Worm (Caenorhabditis elegans) whole organism, L3 larva: ENCODE results near the gene egl-46.
A peak's percentile ranks its signal among the peaks of the same experiment; 100 is the strongest.

ENCODE experiments used
- R02D3.7 ChIP-seq: fragments of 150-350 bp; optimal IDR thresholded peaks from 2 replicates; lab custom pipeline; 2014; ENCODE audit warnings: missing biosample characterization, missing genetic modification characterization
- aly-2 ChIP-seq: fragments of 150-350 bp; optimal IDR thresholded peaks from 2 replicates; lab custom pipeline; 2014; ENCODE audit warnings: missing biosample characterization, missing genetic modification characterization
- ama-1 ChIP-seq: fragments of 150-350 bp; optimal IDR thresholded peaks from 2 replicates; lab custom pipeline; 2018
- ceh-16 ChIP-seq: sonication (generic microtip); optimal IDR thresholded peaks from 2 replicates; lab custom pipeline; 2017; ENCODE audit warnings: missing biosample characterization, missing genetic modification characterization
- ceh-28 ChIP-seq: fragments of 150-350 bp; optimal IDR thresholded peaks from 2 replicates; lab custom pipeline; 2014; ENCODE audit warnings: missing biosample characterization, missing genetic modification reagents, missing genetic modification characterization
- ceh-82 ChIP-seq: fragments of 150-350 bp; optimal IDR thresholded peaks from 2 replicates; lab custom pipeline; 2014; ENCODE audit warnings: missing biosample characterization, missing genetic modification characterization
- daf-12 ChIP-seq: fragments of 150-350 bp; optimal IDR thresholded peaks from 2 replicates; lab custom pipeline; 2014; ENCODE audit warnings: missing biosample characterization, missing genetic modification reagents, missing genetic modification characterization
- egl-27 ChIP-seq: sonication (generic microtip); optimal IDR thresholded peaks from 4 replicates; lab custom pipeline; 2017; ENCODE audit warnings: missing biosample characterization, missing genetic modification reagents, missing genetic modification characterization
- egl-5 ChIP-seq: fragments of 150-350 bp; optimal IDR thresholded peaks from 2 replicates; lab custom pipeline; 2017; ENCODE audit warnings: missing biosample characterization, missing genetic modification reagents, missing genetic modification characterization, inconsistent platforms
- elt-1 ChIP-seq: fragments of 150-350 bp; optimal IDR thresholded peaks from 2 replicates; lab custom pipeline; 2014; ENCODE audit warnings: missing biosample characterization, missing genetic modification characterization
- elt-2 ChIP-seq: sonication (generic microtip); optimal IDR thresholded peaks from 2 replicates; lab custom pipeline; 2016; ENCODE audit warnings: missing genetic modification reagents, mild to moderate bottlenecking, missing genetic modification characterization, missing compliant biosample characterization
- eor-1 ChIP-seq, 2 experiments: fragments of 150-350 bp; optimal IDR thresholded peaks; 2 replicates each; lab custom pipeline; 2014 to 2018; ENCODE audit warnings: missing biosample characterization in 2 of 2, missing genetic modification characterization in 2 of 2
- fkh-10 ChIP-seq: sonication (generic microtip); optimal IDR thresholded peaks from 2 replicates; lab custom pipeline; 2017; ENCODE audit warnings: missing biosample characterization, missing genetic modification reagents, missing genetic modification characterization
- fkh-2 ChIP-seq: fragments of 150-350 bp; optimal IDR thresholded peaks from 2 replicates; lab custom pipeline; 2014; ENCODE audit warnings: missing biosample characterization, missing genetic modification reagents, missing genetic modification characterization
- hmg-11 ChIP-seq: sonication (generic microtip); optimal IDR thresholded peaks from 2 replicates; lab custom pipeline; 2016; ENCODE audit warnings: missing genetic modification characterization, missing compliant biosample characterization
- jun-1 ChIP-seq: fragments of 150-350 bp; optimal IDR thresholded peaks from 2 replicates; lab custom pipeline; 2014; ENCODE audit warnings: missing biosample characterization, missing genetic modification reagents, missing genetic modification characterization
- lin-15B ChIP-seq: fragments of 150-350 bp; optimal IDR thresholded peaks from 2 replicates; lab custom pipeline; 2014; ENCODE audit warnings: missing biosample characterization, missing genetic modification characterization
- lin-39 ChIP-seq: fragments of 150-350 bp; optimal IDR thresholded peaks from 2 replicates; lab custom pipeline; 2018; ENCODE audit warnings: missing biosample characterization, missing genetic modification reagents, missing genetic modification characterization
- lsy-12 ChIP-seq: sonication (generic microtip); optimal IDR thresholded peaks from 2 replicates; lab custom pipeline; 2016; ENCODE audit warnings: mild to moderate bottlenecking, missing genetic modification characterization, missing compliant biosample characterization
- mdl-1 ChIP-seq: fragments of 150-350 bp; optimal IDR thresholded peaks from 2 replicates; lab custom pipeline; 2014; ENCODE audit warnings: missing biosample characterization, missing genetic modification characterization
- mml-1 ChIP-seq: fragments of 150-350 bp; sonication (generic microtip); optimal IDR thresholded peaks from 3 replicates; lab custom pipeline; 2014; ENCODE audit warnings: missing biosample characterization, missing genetic modification characterization
- nhr-11 ChIP-seq: fragments of 150-350 bp; optimal IDR thresholded peaks from 2 replicates; lab custom pipeline; 2014; ENCODE audit warnings: missing biosample characterization, missing genetic modification characterization
- nhr-12 ChIP-seq: fragments of 150-350 bp; optimal IDR thresholded peaks from 2 replicates; lab custom pipeline; 2014; ENCODE audit warnings: missing biosample characterization, missing genetic modification characterization
- nhr-23 ChIP-seq: fragments of 150-350 bp; optimal IDR thresholded peaks from 2 replicates; lab custom pipeline; 2014; ENCODE audit warnings: missing biosample characterization, missing genetic modification reagents, missing genetic modification characterization
- nhr-25 ChIP-seq: sonication (generic microtip); optimal IDR thresholded peaks from 2 replicates; lab custom pipeline; 2017; ENCODE audit warnings: missing biosample characterization, missing genetic modification characterization
- nhr-28 ChIP-seq: fragments of 150-350 bp; optimal IDR thresholded peaks from 2 replicates; lab custom pipeline; 2014; ENCODE audit warnings: missing biosample characterization, missing genetic modification characterization
- nhr-76 ChIP-seq: fragments of 150-350 bp; sonication (generic microtip); optimal IDR thresholded peaks from 5 replicates; lab custom pipeline; 2014; ENCODE audit warnings: missing biosample characterization, missing genetic modification characterization
- nhr-77 ChIP-seq: fragments of 150-350 bp; optimal IDR thresholded peaks from 2 replicates; lab custom pipeline; 2014; ENCODE audit warnings: missing biosample characterization, missing genetic modification characterization
- pha-4 ChIP-seq: fragments of 150-350 bp; optimal IDR thresholded peaks from 2 replicates; lab custom pipeline; 2014; ENCODE audit warnings: missing biosample characterization, missing genetic modification reagents, missing genetic modification characterization
- pqm-1 ChIP-seq: fragments of 150-350 bp; optimal IDR thresholded peaks from 2 replicates; lab custom pipeline; 2017; ENCODE audit warnings: missing biosample characterization, missing genetic modification characterization, inconsistent platforms
- skn-1 ChIP-seq: fragments of 150-350 bp; optimal IDR thresholded peaks from 2 replicates; lab custom pipeline; 2014; ENCODE audit warnings: missing biosample characterization, missing genetic modification characterization
- snpc-4 ChIP-seq: fragments of 150-350 bp; optimal IDR thresholded peaks from 2 replicates; lab custom pipeline; 2014; ENCODE audit warnings: missing biosample characterization, missing genetic modification characterization
- tbx-2 ChIP-seq: sonication (generic microtip); optimal IDR thresholded peaks from 2 replicates; lab custom pipeline; 2016; ENCODE audit warnings: mild to moderate bottlenecking, missing genetic modification characterization, missing compliant biosample characterization
- unc-39 ChIP-seq: sonication (generic microtip); optimal IDR thresholded peaks from 4 replicates; lab custom pipeline; 2017; ENCODE audit warnings: missing biosample characterization, missing genetic modification characterization
- unc-62 ChIP-seq: fragments of 150-350 bp; sonication (generic microtip); optimal IDR thresholded peaks from 4 replicates; lab custom pipeline; 2014; ENCODE audit warnings: missing biosample characterization, missing genetic modification reagents, missing genetic modification characterization
- zag-1 ChIP-seq: fragments of 150-350 bp; optimal IDR thresholded peaks from 2 replicates; lab custom pipeline; 2014; ENCODE audit warnings: missing biosample characterization, missing genetic modification characterization
- ztf-4 ChIP-seq: fragments of 150-350 bp; optimal IDR thresholded peaks from 2 replicates; lab custom pipeline; 2014; ENCODE audit warnings: missing biosample characterization, missing genetic modification characterization

The egl-46 gene

DNA sequence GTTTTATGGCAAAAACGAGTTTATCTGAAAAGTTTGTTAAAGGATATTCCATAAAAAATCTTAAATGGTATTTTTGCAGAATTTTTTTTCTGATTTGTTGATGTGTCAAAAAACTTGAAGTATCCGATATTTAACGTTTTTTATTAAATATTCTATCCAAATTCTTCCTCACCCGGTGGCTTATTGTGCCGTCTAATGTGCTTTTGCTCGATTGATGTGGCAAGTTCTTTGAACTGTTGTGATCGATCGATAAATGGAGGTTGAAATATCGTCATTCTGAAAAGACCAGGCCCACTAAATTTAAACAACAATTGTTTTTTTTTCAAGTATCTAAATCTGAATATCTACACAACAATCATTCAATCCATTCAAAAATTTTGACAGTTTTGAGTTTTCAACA, 26.2 kb downstream of the egl-46 start, which contains the start of gene syx-18:
TSS of gene syx-18 (minus strand) at position 276 of the 400 bp plus-strand sequence.
- TF ChIP-seq tbx-2 (tag; lab: Kevin White, UChicago) (no peak), ama-1 (lab: Kevin White, UChicago) (peak; percentile 62), ztf-4 (tag; lab: Kevin White, UChicago) (no peak)

DNA sequence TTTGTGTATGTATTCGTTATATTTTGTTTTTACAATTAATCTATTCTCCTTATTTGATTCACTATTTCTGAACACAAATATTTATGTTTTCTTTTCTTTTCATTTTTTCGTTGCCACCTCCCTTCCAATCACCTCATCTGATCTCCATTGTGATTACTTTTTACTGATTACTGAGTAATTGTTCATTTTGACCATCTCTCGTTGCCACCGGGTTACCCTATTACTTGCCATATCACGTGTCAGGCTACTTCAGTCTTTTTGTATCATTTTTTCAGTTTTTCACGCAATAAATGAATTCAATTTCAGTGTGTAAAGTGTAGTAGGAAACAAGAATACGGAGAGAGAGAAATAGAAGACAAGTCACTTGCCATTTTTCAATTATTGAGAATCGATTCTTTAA, 29.3 kb downstream of the egl-46 start, which contains the start of gene T10H9.8:
TSS of gene T10H9.8 (plus strand) at position 301 of the 400 bp plus-strand sequence.
- TF ChIP-seq nhr-77 = no peak
- TF ChIP-seq zag-1 (tag; lab: Kevin White, UChicago) = no peak
- TF ChIP-seq nhr-25 (tag; lab: Kevin White, UChicago) = no peak
- no peak for TF ChIP-seq ceh-16 (tag; lab: Kevin White, UChicago)
- TF ChIP-seq unc-39 = no peak
- no peak for TF ChIP-seq nhr-76 (tag; lab: Kevin White, UChicago)
- no peak for TF ChIP-seq ceh-82
- TF ChIP-seq snpc-4 (tag; lab: Kevin White, UChicago) = no peak
- TF ChIP-seq egl-5 (tag; lab: Kevin White, UChicago) = no peak
- no peak for TF ChIP-seq fkh-10 (GFP tag; lab: Kevin White, UChicago)
- no peak for TF ChIP-seq jun-1 (tag; lab: Kevin White, UChicago)
- TF ChIP-seq pha-4 (tag; lab: Kevin White, UChicago) = no peak
- TF ChIP-seq elt-1 (tag; lab: Kevin White, UChicago) = no peak
- no peak for TF ChIP-seq egl-27 (tag; lab: Kevin White, UChicago)
- no peak for TF ChIP-seq ama-1 (lab: Kevin White, UChicago)
- no peak for TF ChIP-seq eor-1 (tag; optimal IDR thresholded peaks at IDR 0.05; lab: Kevin White, UChicago)
- no peak for TF ChIP-seq fkh-2 (tag; lab: Kevin White, UChicago)
- TF ChIP-seq aly-2 (tag; lab: Kevin White, UChicago) = no peak
- no peak for TF ChIP-seq nhr-11 (tag; lab: Kevin White, UChicago)
- no peak for TF ChIP-seq nhr-12 (tag; lab: Kevin White, UChicago)

DNA sequence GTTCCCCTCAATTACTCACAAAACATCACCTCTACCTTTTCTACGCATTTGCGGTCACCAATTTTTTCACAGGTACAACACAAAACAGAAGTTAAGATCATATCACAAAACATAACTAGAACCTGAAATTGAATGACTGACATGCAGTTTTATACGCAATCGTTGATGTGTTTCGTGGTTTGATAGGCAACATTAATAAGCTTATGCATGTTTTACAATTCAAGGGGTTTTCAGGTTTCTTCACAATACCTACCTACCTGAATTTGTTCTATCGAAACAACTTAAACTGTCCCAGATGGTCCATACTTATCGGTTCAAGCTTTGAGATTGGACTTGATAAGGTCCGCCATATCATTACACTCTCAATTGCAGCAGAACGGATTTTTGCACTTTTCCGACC, 30.9 kb downstream of the egl-46 start:
- TF ChIP-seq pqm-1 (tag; lab: Kevin White, UChicago) (no peak), egl-5 (tag; lab: Kevin White, UChicago) (no peak)
- TF ChIP-seq, all 47 proteins: peak for 0

DNA sequence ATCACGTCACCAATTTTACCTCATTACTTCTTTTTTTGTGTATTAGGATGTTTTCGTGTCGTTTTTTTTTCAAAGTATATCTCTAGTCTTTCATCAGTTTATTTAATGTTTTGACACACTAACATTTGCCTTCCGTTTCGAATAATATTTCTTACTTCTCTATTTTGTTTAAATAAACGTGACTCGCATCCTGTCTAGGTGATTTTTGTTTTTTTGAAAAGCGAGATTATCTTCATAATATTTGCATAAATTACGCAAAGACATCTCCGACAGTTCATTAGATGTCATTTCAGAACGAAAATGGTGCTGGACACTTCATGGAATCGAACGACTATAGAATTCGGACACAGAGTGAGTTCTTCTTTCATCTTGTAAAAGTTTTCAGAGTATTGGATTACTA, 32.1 kb downstream of the egl-46 start, which contains the start of gene T10H9.1:
TSS of gene T10H9.1 (plus strand) at position 301 of the 400 bp plus-strand sequence.
- TF ChIP-seq nhr-77 = no peak
- no peak for TF ChIP-seq mml-1 (tag; lab: Kevin White, UChicago)
- no peak for TF ChIP-seq R02D3.7 (tag; lab: Kevin White, UChicago)
- TF ChIP-seq egl-5 (tag; lab: Kevin White, UChicago) = no peak
- no peak for TF ChIP-seq lin-39
- no peak for TF ChIP-seq aly-2 (tag; lab: Kevin White, UChicago)
- no peak for TF ChIP-seq unc-62 (GFP tag; lab: Kevin White, UChicago)
- no peak for TF ChIP-seq hmg-11
- TF ChIP-seq nhr-28 (tag; lab: Kevin White, UChicago) = no peak
- no peak for TF ChIP-seq elt-2 (tag; lab: Kevin White, UChicago)

DNA sequence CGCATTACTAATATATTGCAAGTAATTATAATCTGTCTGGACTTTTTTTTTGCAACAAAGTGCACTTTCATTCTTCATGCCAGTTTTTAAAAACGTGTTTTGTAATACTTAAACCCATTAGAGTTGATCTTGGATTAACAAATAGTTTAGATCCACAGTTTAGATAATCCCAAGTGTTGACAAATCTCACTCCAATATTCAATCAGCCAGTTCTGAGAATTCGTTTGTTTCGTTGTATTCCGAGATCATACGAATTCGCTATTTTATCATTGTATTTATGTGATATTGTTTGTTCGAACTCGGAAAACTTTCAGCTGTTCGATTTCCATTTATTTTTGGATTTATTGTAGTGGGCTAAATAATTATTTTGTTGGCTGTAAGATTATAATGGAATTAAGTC, 35.6 kb downstream of the egl-46 start:
- TF ChIP-seq aly-2 (tag; lab: Kevin White, UChicago) = no peak
- TF ChIP-seq, all 47 proteins: peak for 0

DNA sequence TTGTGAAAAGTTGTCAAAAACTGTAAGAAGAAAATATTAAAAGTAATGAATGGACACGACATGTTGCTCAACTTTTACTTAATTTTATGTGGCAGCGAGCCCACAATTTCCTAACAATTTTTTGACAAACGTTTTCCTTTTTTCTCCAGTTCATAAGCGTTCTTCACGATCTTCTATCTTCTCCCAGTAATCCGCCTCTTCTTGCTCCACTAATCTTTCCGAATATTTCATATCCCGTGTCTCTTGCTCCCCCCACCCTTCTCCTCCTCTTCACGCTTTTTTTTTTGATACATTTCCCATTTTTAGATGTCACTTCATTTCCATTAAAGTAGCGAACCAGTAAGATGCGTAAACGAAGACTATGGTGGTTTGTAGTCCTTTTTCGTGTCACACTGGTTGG, 48.4 kb downstream of the egl-46 start, which contains the start of gene scd-2:
TSS of gene scd-2 (plus strand) at position 301 of the 400 bp plus-strand sequence.
- TF ChIP-seq egl-5 (tag; lab: Kevin White, UChicago) (no peak), eor-1 (tag; optimal IDR thresholded peaks at IDR 0.05; lab: Kevin White, UChicago) (no peak), ceh-28 (tag; lab: Kevin White, UChicago) (no peak), skn-1 (tag; lab: Kevin White, UChicago) (no peak), nhr-25 (tag; lab: Kevin White, UChicago) (no peak), mml-1 (tag; lab: Kevin White, UChicago) (no peak), mdl-1 (tag; lab: Kevin White, UChicago) (no peak), elt-2 (tag; lab: Kevin White, UChicago) (no peak), nhr-23 (no peak), tbx-2 (tag; lab: Kevin White, UChicago) (no peak), elt-1 (tag; lab: Kevin White, UChicago) (no peak), lsy-12 (no peak), lin-15B (tag; lab: Kevin White, UChicago) (no peak), daf-12 (no peak), ama-1 (lab: Kevin White, UChicago) (no peak), nhr-12 (tag; lab: Kevin White, UChicago) (no peak)
